Worm (Caenorhabditis elegans): Measurements from ENCODE around the gene Y97E10AL.1.

- TF ChIP-seq ama-1 (optimal IDR thresholded peaks at IDR 0.05): no peak
- TF ChIP-seq mdl-1 (tag; optimal IDR thresholded peaks at IDR 0.05): no peak
- TF ChIP-seq nhr-28 (tag; optimal IDR thresholded peaks at IDR 0.05): no peak
- TF ChIP-seq skn-1 (tag; optimal IDR thresholded peaks at IDR 0.05): no peak
- TF ChIP-seq ceh-8 (GFP tag; optimal IDR thresholded peaks at IDR 0.05): no peak
- TF ChIP-seq Y116A8C.19 (tag; optimal IDR thresholded peaks at IDR 0.05; ENCODE audit: borderline replicate concordance): no peak
These were observed 39.3 kb downstream of the Y97E10AL.1 start for ce11 chrV:8025259-8025658.
